Worm (Caenorhabditis elegans) whole organism, early embryonic: Measurements from ENCODE around the gene srd-29.

ENCODE experiments used
- B0310.2 ChIP-seq: sonication (generic microtip); optimal IDR thresholded peaks from 2 replicates; lab custom pipeline; 2016; ENCODE audit warnings: mild to moderate bottlenecking, missing genetic modification characterization, missing compliant biosample characterization
- F13C5.2 ChIP-seq: sonication (generic microtip); optimal IDR thresholded peaks from 2 replicates; lab custom pipeline; 2017; ENCODE audit warnings: mild to moderate bottlenecking, missing genetic modification characterization, inconsistent platforms, missing compliant biosample characterization
- aly-1 ChIP-seq: sonication (generic microtip); optimal IDR thresholded peaks from 2 replicates; lab custom pipeline; 2016; ENCODE audit warnings: missing genetic modification characterization, missing compliant biosample characterization
- ama-1 ChIP-seq: fragments of 150-350 bp; optimal IDR thresholded peaks from 2 replicates; lab custom pipeline; 2014
- ets-7 ChIP-seq: sonication (generic microtip); optimal IDR thresholded peaks from 2 replicates; lab custom pipeline; 2016; ENCODE audit warnings: missing genotype, missing genetic modification characterization, missing compliant biosample characterization
- flt-1 ChIP-seq: fragments of 200-800 bp; sonication (Bioruptor generic); IDR thresholded peaks from 2 replicates; pipeline ENCODE4 v1.3.6; 2022; ENCODE audit warnings: missing genetic modification characterization, missing compliant biosample characterization
- hmg-4 ChIP-seq: fragments of 200-800 bp; sonication (Bioruptor generic); optimal IDR thresholded peaks from 2 replicates; lab custom pipeline; 2018; ENCODE audit warnings: mild to moderate bottlenecking, missing genetic modification characterization, missing compliant biosample characterization
- hnd-1 ChIP-seq: sonication (generic microtip); optimal IDR thresholded peaks from 2 replicates; lab custom pipeline; 2016; ENCODE audit warnings: missing genetic modification characterization, missing compliant biosample characterization
- sea-1 ChIP-seq: fragments of 200-800 bp; sonication (Bioruptor generic); conservative IDR thresholded peaks from 2 replicates; pipeline ENCODE4 v1.3.6; 2022; ENCODE audit warnings: missing genetic modification characterization, missing compliant biosample characterization
- tra-4 ChIP-seq: sonication (generic microtip); optimal IDR thresholded peaks from 2 replicates; lab custom pipeline; 2017; ENCODE audit warnings: missing genetic modification characterization, missing compliant biosample characterization

ce11 chrV:7649963-7650362 is 14.4 kb downstream of the srd-29 start:
- TF ChIP-seq aly-1 (tag; lab: Kevin White, UChicago) = no peak
- TF ChIP-seq hmg-4 = no peak
- no peak for TF ChIP-seq ama-1 (lab: Kevin White, UChicago)
- TF ChIP-seq ets-7 = no peak
- no peak for TF ChIP-seq hnd-1 (tag; lab: Kevin White, UChicago)
- no peak for TF ChIP-seq B0310.2 (tag; lab: Kevin White, UChicago)
- no peak for TF ChIP-seq sea-1 (GFP tag; lab: Robert Waterston, UW)
- no peak for TF ChIP-seq tra-4 (tag; lab: Kevin White, UChicago)
- no peak for TF ChIP-seq flt-1
- TF ChIP-seq F13C5.2 (tag; lab: Kevin White, UChicago) = no peak
